Worm (Caenorhabditis elegans) whole organism, L1 larva: ENCODE data around the gene K12H6.9.

Source experiments
- C04F5.9 ChIP-seq: sonication (generic microtip); optimal IDR thresholded peaks from 2 replicates; lab custom pipeline; 2016; ENCODE audit warnings: missing genetic modification characterization, missing compliant biosample characterization
- C16A3.4 ChIP-seq: fragments of 150-350 bp; optimal IDR thresholded peaks from 2 replicates; lab custom pipeline; 2014; ENCODE audit warnings: missing biosample characterization, missing genetic modification characterization
- F16B12.6 ChIP-seq: fragments of 150-350 bp; optimal IDR thresholded peaks from 2 replicates; lab custom pipeline; 2014; ENCODE audit warnings: missing biosample characterization, missing genetic modification characterization
- ama-1 ChIP-seq: fragments of 150-350 bp; optimal IDR thresholded peaks from 2 replicates; lab custom pipeline; 2014
- blmp-1 ChIP-seq: fragments of 150-350 bp; optimal IDR thresholded peaks from 2 replicates; lab custom pipeline; 2014; ENCODE audit warnings: missing biosample characterization, missing genetic modification characterization
- ceh-82 ChIP-seq, 3 experiments: fragments of 150-350 bp in 1 of 3; sonication (generic microtip) in 2 of 3; optimal IDR thresholded peaks; 2 replicates each; lab custom pipeline; 2014 to 2017; ENCODE audit warnings: missing biosample characterization in 3 of 3, missing genetic modification characterization in 3 of 3
- ceh-88 ChIP-seq: fragments of 200-800 bp; sonication (Bioruptor generic); IDR thresholded peaks from 2 replicates; pipeline ENCODE4 v1.3.6; 2022; ENCODE audit warnings: missing genetic modification characterization, missing compliant biosample characterization
- ces-1 ChIP-seq: fragments of 150-350 bp; optimal IDR thresholded peaks from 2 replicates; lab custom pipeline; 2014; ENCODE audit warnings: missing biosample characterization, missing genetic modification reagents, missing genetic modification characterization
- dpl-1 ChIP-seq, 3 experiments: fragments of 150-350 bp in 2 of 3; sonication (generic microtip) in 1 of 3; optimal IDR thresholded peaks; 2 replicates each; lab custom pipeline; 2014 to 2017; ENCODE audit warnings: missing biosample characterization in 3 of 3, missing genetic modification characterization in 3 of 3, missing genetic modification reagents in 3 of 3
- efl-1 ChIP-seq, 4 experiments: fragments of 150-350 bp; optimal IDR thresholded peaks in 3 of 4; peaks in 1 of 4; 1 replicate in 1 of 4; 2 replicates in 3 of 4; lab custom pipeline; 2014; ENCODE audit warnings: missing biosample characterization in 2 of 4, missing genetic modification characterization in 2 of 4, missing genetic modification reagents in 2 of 4
- efl-3 ChIP-seq: fragments of 200-800 bp; sonication (Bioruptor generic); optimal IDR thresholded peaks from 2 replicates; lab custom pipeline; 2018; ENCODE audit warnings: mild to moderate bottlenecking, missing genetic modification characterization, missing compliant biosample characterization
- egl-27 ChIP-seq, 2 experiments: fragments of 150-350 bp in 1 of 2; sonication (generic microtip); optimal IDR thresholded peaks; 3 replicates each; lab custom pipeline; 2017 to 2018; ENCODE audit warnings: missing biosample characterization in 2 of 2, missing genetic modification characterization in 2 of 2, missing genetic modification reagents in 2 of 2
- elt-2 ChIP-seq: sonication (generic microtip); optimal IDR thresholded peaks from 2 replicates; lab custom pipeline; 2016; ENCODE audit warnings: missing genetic modification characterization, mild to moderate bottlenecking, inconsistent platforms, missing compliant biosample characterization, missing genetic modification reagents
- ets-5 ChIP-seq: fragments of 200-800 bp; sonication (Bioruptor generic); IDR thresholded peaks from 2 replicates; pipeline ENCODE4 v1.3.6; 2022; ENCODE audit warnings: missing genetic modification characterization, missing compliant biosample characterization
- fkh-10 ChIP-seq: sonication (generic microtip); optimal IDR thresholded peaks from 2 replicates; lab custom pipeline; 2017; ENCODE audit warnings: missing biosample characterization, missing genetic modification reagents, missing genetic modification characterization
- fkh-8 ChIP-seq: sonication (generic microtip); optimal IDR thresholded peaks from 2 replicates; lab custom pipeline; 2016; ENCODE audit warnings: mild to moderate bottlenecking, missing genetic modification characterization, missing compliant biosample characterization
- hlh-4 ChIP-seq: sonication (generic microtip); optimal IDR thresholded peaks from 2 replicates; lab custom pipeline; 2016; ENCODE audit warnings: mild to moderate bottlenecking, missing genetic modification characterization, missing compliant biosample characterization
- hpl-2 ChIP-seq: fragments of 150-350 bp; optimal IDR thresholded peaks from 2 replicates; lab custom pipeline; 2014; ENCODE audit warnings: missing biosample characterization, missing genetic modification reagents, missing genetic modification characterization
- isw-1 ChIP-seq: fragments of 200-800 bp; sonication (Bioruptor generic); IDR thresholded peaks from 2 replicates; pipeline ENCODE4 v1.3.6; 2022; ENCODE audit warnings: missing genetic modification characterization, missing compliant biosample characterization
- jun-1 ChIP-seq: fragments of 150-350 bp; optimal IDR thresholded peaks from 2 replicates; lab custom pipeline; 2014; ENCODE audit warnings: missing biosample characterization, missing genetic modification reagents, missing genetic modification characterization
- lin-13 ChIP-seq: fragments of 150-350 bp; optimal IDR thresholded peaks from 2 replicates; lab custom pipeline; 2014; ENCODE audit warnings: missing biosample characterization, missing genetic modification reagents, missing genetic modification characterization
- lin-14 ChIP-seq: fragments of 200-800 bp; sonication (Bioruptor generic); optimal IDR thresholded peaks from 2 replicates; lab custom pipeline; 2018; ENCODE audit warnings: mild to moderate bottlenecking, missing genetic modification characterization, moderate library complexity, missing compliant biosample characterization
- lin-35 ChIP-seq, 2 experiments: fragments of 150-350 bp; optimal IDR thresholded peaks; 2 replicates each; lab custom pipeline; 2014; ENCODE audit warnings: missing biosample characterization in 2 of 2, missing genetic modification characterization in 2 of 2, missing genetic modification reagents in 2 of 2
- lir-3 ChIP-seq: sonication (generic microtip); optimal IDR thresholded peaks from 2 replicates; lab custom pipeline; 2016; ENCODE audit warnings: mild to moderate bottlenecking, missing genetic modification characterization, moderate library complexity, missing compliant biosample characterization; ENCODE audit not compliant: poor library complexity
- lsy-2 ChIP-seq, 2 experiments: fragments of 150-350 bp; optimal IDR thresholded peaks; 2 replicates each; lab custom pipeline; 2014; ENCODE audit warnings: missing biosample characterization in 2 of 2, missing genetic modification characterization in 2 of 2
- mdl-1 ChIP-seq, 2 experiments: fragments of 150-350 bp; optimal IDR thresholded peaks; 2 replicates each; lab custom pipeline; 2014 to 2017; ENCODE audit warnings: missing biosample characterization in 2 of 2, missing genetic modification characterization in 2 of 2, inconsistent platforms in 1 of 2
- nhr-12 ChIP-seq: sonication (generic microtip); optimal IDR thresholded peaks from 2 replicates; lab custom pipeline; 2017; ENCODE audit warnings: missing biosample characterization, missing genetic modification characterization
- nhr-19 ChIP-seq: fragments of 200-800 bp; sonication (Bioruptor generic); conservative IDR thresholded peaks from 2 replicates; pipeline ENCODE4 v1.3.6; 2022; ENCODE audit warnings: missing genetic modification characterization, missing compliant biosample characterization
- nhr-47 ChIP-seq: sonication (generic microtip); optimal IDR thresholded peaks from 2 replicates; lab custom pipeline; 2016; ENCODE audit warnings: mild to moderate bottlenecking, missing genetic modification characterization, moderate library complexity, missing compliant biosample characterization
- nhr-71 ChIP-seq: sonication (generic microtip); optimal IDR thresholded peaks from 2 replicates; lab custom pipeline; 2016; ENCODE audit warnings: mild to moderate bottlenecking, missing genetic modification characterization, moderate library complexity, missing compliant biosample characterization
- nhr-85 ChIP-seq: sonication (generic microtip); peaks from one replicate; lab custom pipeline; 2016; ENCODE audit warnings: missing genetic modification characterization, inconsistent platforms, missing compliant biosample characterization
- nhr-90 ChIP-seq: sonication (generic microtip); optimal IDR thresholded peaks from 2 replicates; lab custom pipeline; 2016; ENCODE audit warnings: mild to moderate bottlenecking, missing genetic modification characterization, missing compliant biosample characterization; ENCODE audit not compliant: poor library complexity
- pax-3 ChIP-seq: fragments of 200-800 bp; sonication (Bioruptor generic); optimal IDR thresholded peaks from 2 replicates; lab custom pipeline; 2018; ENCODE audit warnings: mild to moderate bottlenecking, missing genetic modification characterization, moderate library complexity, missing compliant biosample characterization
- snu-23 ChIP-seq: sonication (generic microtip); optimal IDR thresholded peaks from 2 replicates; lab custom pipeline; 2016; ENCODE audit warnings: missing genetic modification characterization, missing compliant biosample characterization
- sup-37 ChIP-seq: fragments of 200-800 bp; sonication (Bioruptor generic); optimal IDR thresholded peaks from 2 replicates; lab custom pipeline; 2018; ENCODE audit warnings: mild to moderate bottlenecking, missing genetic modification characterization, missing compliant biosample characterization
- swsn-7 ChIP-seq: sonication (generic microtip); optimal IDR thresholded peaks from 2 replicates; lab custom pipeline; 2016; ENCODE audit warnings: missing genetic modification characterization, missing compliant biosample characterization
- unc-130 ChIP-seq: fragments of 150-350 bp; optimal IDR thresholded peaks from 2 replicates; lab custom pipeline; 2017; ENCODE audit warnings: missing biosample characterization, missing genetic modification characterization, inconsistent platforms
- unc-62 ChIP-seq: fragments of 150-350 bp; optimal IDR thresholded peaks from 2 replicates; lab custom pipeline; 2014; ENCODE audit warnings: missing biosample characterization, missing genetic modification reagents, missing genetic modification characterization
- unc-98 ChIP-seq: fragments of 200-800 bp; sonication (Bioruptor generic); IDR thresholded peaks from 2 replicates; pipeline ENCODE4 v1.3.6; 2022; ENCODE audit warnings: missing genetic modification characterization, missing compliant biosample characterization
- vab-15 ChIP-seq: sonication (generic microtip); optimal IDR thresholded peaks from 2 replicates; lab custom pipeline; 2017; ENCODE audit warnings: missing genotype, mild to moderate bottlenecking, missing genetic modification characterization, missing compliant biosample characterization
- xbp-1 ChIP-seq: sonication (generic microtip); optimal IDR thresholded peaks from 2 replicates; lab custom pipeline; 2016; ENCODE audit warnings: missing genetic modification characterization, missing compliant biosample characterization
- ztf-11 ChIP-seq, 2 experiments: sonication (generic microtip); optimal IDR thresholded peaks; 2 replicates each; lab custom pipeline; 2016 to 2017; ENCODE audit warnings: missing genetic modification characterization in 2 of 2, missing biosample characterization in 1 of 2, missing compliant biosample characterization in 1 of 2

K12H6.9 gene

DNA sequence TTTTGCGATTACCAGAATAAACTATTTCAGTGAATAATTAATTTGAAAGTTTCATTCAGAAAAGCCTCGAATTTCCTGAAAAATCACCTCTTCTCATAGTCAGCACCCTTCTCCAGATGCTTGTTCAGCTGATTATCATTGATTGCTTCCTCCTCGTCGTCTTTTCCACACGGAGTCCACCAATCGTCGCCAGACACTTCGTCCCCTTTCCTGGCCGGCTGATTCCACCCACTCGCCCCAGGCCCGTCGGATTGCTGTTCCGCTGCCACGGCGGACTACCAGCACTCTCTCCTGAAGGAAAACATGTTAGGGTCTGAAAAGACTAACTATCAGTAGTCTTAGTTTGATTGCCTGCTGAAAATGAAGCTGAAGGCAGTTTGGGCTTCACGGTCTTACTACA lies 43.4 kb upstream of the K12H6.9 start:
- TF ChIP-seq nhr-90 (tag; lab: Kevin White, UChicago), result no peak
- no peak for TF ChIP-seq efl-1 (optimal IDR thresholded peaks at IDR 0.05; lab: Kevin White, UChicago)
- no peak for TF ChIP-seq efl-1 (GFP tag; optimal IDR thresholded peaks at IDR 0.05 in 1 of 2; lab: Kevin White, UChicago)
- TF ChIP-seq unc-130 (tag; lab: Kevin White, UChicago), result no peak
- no peak for TF ChIP-seq ceh-88 (GFP tag; lab: Robert Waterston, UW)
- TF ChIP-seq hlh-4 (tag; lab: Kevin White, UChicago), result no peak
- TF ChIP-seq nhr-12 (tag; lab: Kevin White, UChicago), result no peak
- TF ChIP-seq hpl-2, result no peak
- no peak for TF ChIP-seq dpl-1 (GFP tag; optimal IDR thresholded peaks at IDR 0.05; lab: Kevin White, UChicago)
- no peak for TF ChIP-seq fkh-10
- TF ChIP-seq lin-35 (GFP tag; optimal IDR thresholded peaks at IDR 0.05; lab: Kevin White, UChicago), result no peak
- no peak for TF ChIP-seq pax-3 (tag; lab: Kevin White, UChicago)
- TF ChIP-seq lin-14, result no peak
- no peak for TF ChIP-seq nhr-47
- no peak for TF ChIP-seq ztf-11 (tag; optimal IDR thresholded peaks at IDR 0.05; lab: Kevin White, UChicago)
- TF ChIP-seq nhr-19, result no peak
- no peak for TF ChIP-seq sup-37
- no peak for TF ChIP-seq C04F5.9 (tag; lab: Kevin White, UChicago)

DNA sequence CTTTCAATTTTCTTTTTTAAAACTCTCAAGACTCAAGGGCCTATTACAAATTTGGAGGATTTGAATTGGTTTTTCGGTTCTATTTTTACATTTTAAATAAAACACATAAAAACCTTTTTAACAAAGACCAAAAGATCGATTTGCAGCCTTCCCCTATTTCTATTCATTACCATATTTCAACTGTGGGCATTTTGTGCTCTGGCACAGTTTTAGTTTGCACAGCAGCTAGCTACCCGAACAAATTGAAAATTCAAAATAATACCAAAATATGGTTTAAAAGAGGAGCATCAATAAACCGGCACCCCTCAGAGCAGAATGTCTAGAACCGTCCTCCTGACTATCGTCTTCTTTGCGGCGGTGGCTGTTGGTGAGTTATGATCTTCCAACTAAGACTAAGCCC lies 42.8 kb upstream of the K12H6.9 start, which contains the start of gene F08D12.2:
Gene F08D12.2, plus strand, starts transcription at position 301 of the 400 bp plus-strand sequence.
- no peak for TF ChIP-seq elt-2
- TF ChIP-seq lir-3 (tag; lab: Kevin White, UChicago), result no peak
- no peak for TF ChIP-seq vab-15 (tag; lab: Kevin White, UChicago)
- TF ChIP-seq fkh-8 (tag; lab: Kevin White, UChicago), result no peak
- TF ChIP-seq C16A3.4 (tag; lab: Kevin White, UChicago), result no peak
- no peak for TF ChIP-seq blmp-1 (tag; lab: Kevin White, UChicago)

DNA sequence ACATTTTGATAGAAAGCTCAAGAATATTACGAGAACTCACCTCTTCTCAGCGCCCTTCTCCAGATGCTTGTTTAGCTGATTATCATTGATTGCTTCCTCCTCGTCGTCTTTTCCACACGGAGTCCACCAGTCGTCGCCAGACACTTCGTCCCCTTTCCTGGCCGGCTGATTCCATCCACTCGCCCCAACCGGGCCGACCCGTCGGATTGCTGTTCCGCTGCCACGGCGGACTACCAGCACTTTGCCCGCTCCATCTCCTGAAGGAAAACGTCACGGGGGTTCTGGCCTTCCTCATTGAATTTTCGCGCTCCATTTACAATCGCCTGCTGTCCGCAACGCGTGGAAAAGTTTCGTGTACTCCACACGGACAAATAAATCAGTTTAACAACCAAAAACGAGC lies 40.8 kb upstream of the K12H6.9 start:
- TF ChIP-seq ces-1 (GFP tag; lab: Kevin White, UChicago), result no peak
- TF ChIP-seq, all 84 proteins: peak for 0

- no peak for TF ChIP-seq egl-27 (tag; optimal IDR thresholded peaks at IDR 0.05; lab: Kevin White, UChicago)
- no peak for TF ChIP-seq mdl-1 (tag; optimal IDR thresholded peaks at IDR 0.05; lab: Kevin White, UChicago)
- TF ChIP-seq jun-1 (tag; lab: Kevin White, UChicago), result no peak
- TF ChIP-seq ets-5 (GFP tag; lab: Robert Waterston, UW), result no peak
- TF ChIP-seq unc-62 (GFP tag; lab: Kevin White, UChicago), result no peak
- TF ChIP-seq efl-1 (optimal IDR thresholded peaks at IDR 0.05; lab: Kevin White, UChicago), result no peak
- peak in 1 of 2 experiments; percentile 49 for TF ChIP-seq efl-1 (GFP tag; optimal IDR thresholded peaks at IDR 0.05 in 1 of 2; lab: Kevin White, UChicago)
Measured at ce11 chrII:2785787-2786186, 38.4 kb upstream of the K12H6.9 start.

DNA sequence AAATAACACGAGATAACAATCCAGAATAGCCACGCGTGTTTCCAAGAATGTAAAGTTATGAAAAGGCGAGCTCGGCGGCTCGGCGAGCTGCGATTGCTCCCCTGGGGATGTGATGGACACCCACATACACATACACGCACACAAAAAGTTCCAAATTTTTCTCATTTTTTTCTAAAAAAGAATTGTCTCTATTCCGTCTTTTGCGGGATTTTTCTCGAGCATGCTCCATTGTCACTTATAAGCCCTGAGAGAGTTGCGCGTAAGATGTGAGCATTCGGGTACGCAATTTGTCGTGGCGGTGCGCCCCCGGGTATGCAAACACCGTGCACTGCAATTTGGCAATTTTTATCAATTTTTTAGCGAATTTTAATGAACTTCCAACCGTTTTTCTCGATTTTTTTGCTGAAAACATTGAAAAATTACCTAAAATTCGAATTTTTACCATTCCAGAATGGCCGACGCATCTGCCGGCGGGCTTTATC lies 37.1 kb upstream of the K12H6.9 start, which contains the start of the genes F08D12.12 and srpa-72:
Gene F08D12.12, minus strand, starts transcription at position 51 of the 482 bp plus-strand sequence.
Gene srpa-72, plus strand, starts transcription at position 451 of the 482 bp plus-strand sequence.
- TF ChIP-seq lin-14 (peak; percentile 57), lin-35 (GFP tag; optimal IDR thresholded peaks at IDR 0.05; lab: Kevin White, UChicago) (peak; percentile 29 to 61), swsn-7 (peak; percentile 10), C16A3.4 (tag; lab: Kevin White, UChicago) (peak; percentile 42), F16B12.6 (peak; percentile 91), unc-130 (tag; lab: Kevin White, UChicago) (peak; percentile 64), ceh-82 (tag; optimal IDR thresholded peaks at IDR 0.05; lab: Kevin White, UChicago) (peak in 2 of 3 experiments; percentile 27 to 41), nhr-19 (peak; percentile 23), nhr-85 (tag; lab: Kevin White, UChicago) (no peak), nhr-71 (tag; lab: Kevin White, UChicago) (no peak), lsy-2 (tag; optimal IDR thresholded peaks at IDR 0.05; lab: Kevin White, UChicago) (peak; percentile 36 to 63), dpl-1 (GFP tag; optimal IDR thresholded peaks at IDR 0.05; lab: Kevin White, UChicago) (peak; percentile 23 to 57 (median 57)), mdl-1 (tag; optimal IDR thresholded peaks at IDR 0.05; lab: Kevin White, UChicago) (peak in 1 of 2 experiments; percentile 18), lin-13 (peak; percentile 27), isw-1 (peak; percentile 18; the same call in 1 of the 2 replicates), ztf-11 (tag; optimal IDR thresholded peaks at IDR 0.05; lab: Kevin White, UChicago) (no peak), ama-1 (lab: Kevin White, UChicago) (no peak), unc-98 (GFP tag; lab: Robert Waterston, UW) (no peak), blmp-1 (tag; lab: Kevin White, UChicago) (no peak), efl-3 (GFP tag; lab: Kevin White, UChicago) (no peak), snu-23 (GFP tag; lab: Kevin White, UChicago) (peak; percentile 48), xbp-1 (peak; percentile 27), efl-1 (optimal IDR thresholded peaks at IDR 0.05; lab: Kevin White, UChicago) (peak; percentile 56 to 60), efl-1 (GFP tag; optimal IDR thresholded peaks at IDR 0.05 in 1 of 2; lab: Kevin White, UChicago) (peak; percentile 53 to 95), vab-15 (tag; lab: Kevin White, UChicago) (peak; percentile 26), sup-37 (no peak)
